Worm (Caenorhabditis elegans): ENCODE data around the gene ptl-1.

DNA sequence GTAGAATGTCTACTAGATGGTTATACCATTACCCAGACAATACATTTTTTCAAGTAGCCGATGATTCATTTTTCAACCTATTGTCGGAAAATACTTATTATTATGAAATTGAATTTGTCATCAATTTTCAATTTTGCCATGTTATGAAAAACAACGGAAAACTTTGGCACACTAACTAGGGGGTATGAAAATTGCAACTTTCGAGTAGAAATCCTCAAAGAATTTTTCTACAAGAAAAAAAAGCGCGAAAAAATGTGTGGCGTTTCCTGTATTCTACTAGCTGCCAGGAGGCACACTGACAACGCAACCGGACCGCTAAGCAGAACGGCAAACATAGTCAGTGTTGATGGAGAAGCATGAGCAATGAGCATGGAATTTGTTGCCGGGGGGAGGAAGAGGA lies 10.6 kb upstream of the ptl-1 start:
- TF ChIP-seq aha-1 (tag) (peak; percentile 93), dpl-1 (GFP tag; optimal IDR thresholded peaks at IDR 0.05) (no peak), mep-1 (tag; optimal IDR thresholded peaks at IDR 0.05) (no peak), pqm-1 (tag; optimal IDR thresholded peaks at IDR 0.05) (no peak), arid-1 (GFP tag; conservative IDR thresholded peaks at IDR 0.05) (no peak)

All from whole organism, L4 larva.